Fruit fly (Drosophila melanogaster) whole organism, embryonic: ENCODE measurements around the gene Tom.

ENCODE experiments used
- Antp ChIP-seq: fragments of 200-800 bp; sonication (Bioruptor generic); optimal IDR thresholded peaks from 3 replicates; lab custom pipeline; 2016; ENCODE audit warnings: missing biosample characterization, missing genetic modification characterization
- Atf-2 ChIP-seq: fragments of 200-800 bp; sonication (Bioruptor generic); optimal IDR thresholded peaks from 2 replicates; lab custom pipeline; 2016; ENCODE audit warnings: missing biosample characterization, missing genetic modification characterization
- Awh ChIP-seq: fragments of 200-800 bp; sonication (Bioruptor generic); IDR thresholded peaks from 2 replicates; pipeline ENCODE4, ENCODE4 v1.3.6; 2022; ENCODE audit warnings: missing biosample characterization, missing genetic modification characterization
- CG10543 ChIP-seq: fragments of 200-800 bp; sonication (Bioruptor generic); optimal IDR thresholded peaks from 3 replicates; lab custom pipeline; 2017; ENCODE audit warnings: missing biosample characterization, mild to moderate bottlenecking, missing genetic modification characterization, moderate library complexity
- CG10565 ChIP-seq: fragments of 200-800 bp; sonication (Bioruptor generic); optimal IDR thresholded peaks from 3 replicates; lab custom pipeline; 2016; ENCODE audit warnings: missing biosample characterization, mild to moderate bottlenecking, missing genetic modification characterization
- CG10654 ChIP-seq: fragments of 200-800 bp; sonication (Bioruptor generic); optimal IDR thresholded peaks from 2 replicates; lab custom pipeline; 2016; ENCODE audit warnings: missing biosample characterization, missing genetic modification characterization
- CG11695 ChIP-seq: fragments of 200-800 bp; sonication (Bioruptor generic); IDR thresholded peaks from 3 replicates; pipeline ENCODE4 v1.3.6; 2022; ENCODE audit warnings: missing biosample characterization, missing genetic modification characterization
- CG12744 ChIP-seq: fragments of 200-800 bp; sonication (Bioruptor generic); optimal IDR thresholded peaks from 2 replicates; lab custom pipeline; 2016; ENCODE audit warnings: missing biosample characterization, missing genetic modification characterization
- CG13424 ChIP-seq: fragments of 200-800 bp; sonication (Bioruptor generic); optimal IDR thresholded peaks from 2 replicates; lab custom pipeline; 2019; ENCODE audit warnings: missing biosample characterization, mild to moderate bottlenecking, missing genetic modification characterization, moderate library complexity
- CG1602 ChIP-seq: fragments of 200-800 bp; sonication (Bioruptor generic); optimal IDR thresholded peaks from 3 replicates; lab custom pipeline; 2016; ENCODE audit warnings: missing biosample characterization, missing genetic modification characterization
- CG1647 ChIP-seq: fragments of 200-800 bp; sonication (Bioruptor generic); optimal IDR thresholded peaks from 3 replicates; lab custom pipeline; 2016; ENCODE audit warnings: missing biosample characterization, missing genetic modification characterization
- CG16813 ChIP-seq: fragments of 200-800 bp; sonication (Bioruptor generic); IDR thresholded peaks from 3 replicates; pipeline ENCODE4 v1.3.6; 2022; ENCODE audit warnings: missing biosample characterization, missing genetic modification characterization; ENCODE audit not compliant: partially characterized antibody
- CG2199 ChIP-seq: fragments of 200-800 bp; sonication (Bioruptor generic); IDR thresholded peaks from 3 replicates; pipeline ENCODE4 v1.3.6; 2022; ENCODE audit warnings: missing biosample characterization, missing genetic modification characterization
- CG2875 ChIP-seq: fragments of 200-800 bp; sonication (Bioruptor generic); optimal IDR thresholded peaks from 2 replicates; lab custom pipeline; 2017; ENCODE audit warnings: missing biosample characterization, mild to moderate bottlenecking, missing genetic modification characterization, missing genetic modification reagents
- CG30020 ChIP-seq: fragments of 200-800 bp; optimal IDR thresholded peaks from 2 replicates; lab custom pipeline; 2019; ENCODE audit warnings: missing biosample characterization, mild to moderate bottlenecking, missing genetic modification characterization, moderate library complexity
- CG31224 ChIP-seq: fragments of 200-800 bp; sonication (Bioruptor generic); IDR thresholded peaks from 2 replicates; pipeline ENCODE4 v1.3.6; 2022; ENCODE audit warnings: missing biosample characterization, missing genetic modification characterization
- CG31441 ChIP-seq: fragments of 200-800 bp; sonication (Bioruptor generic); IDR thresholded peaks from 2 replicates; pipeline ENCODE4 v1.3.6; 2022; ENCODE audit warnings: missing biosample characterization, missing genetic modification characterization
- CG34376 ChIP-seq: fragments of 200-800 bp; sonication (Bioruptor generic); optimal IDR thresholded peaks from 2 replicates; lab custom pipeline; 2018; ENCODE audit warnings: missing biosample characterization, mild to moderate bottlenecking, missing genetic modification characterization
- CG34422 ChIP-seq: fragments of 200-800 bp; sonication (Bioruptor generic); IDR thresholded peaks from 3 replicates; pipeline ENCODE4 v1.3.6; 2022; ENCODE audit warnings: missing biosample characterization, missing genetic modification characterization
- CG4328 ChIP-seq: fragments of 200-800 bp; sonication (Bioruptor generic); optimal IDR thresholded peaks from 3 replicates; lab custom pipeline; 2017; ENCODE audit warnings: missing biosample characterization, missing genetic modification reagents, missing genetic modification characterization
- CG4404 ChIP-seq: fragments of 200-800 bp; sonication (Bioruptor generic); IDR thresholded peaks from 2 replicates; pipeline ENCODE4 v1.3.6; 2022; ENCODE audit warnings: missing biosample characterization, missing genetic modification characterization
- CG4424 ChIP-seq: fragments of 200-800 bp; sonication (Bioruptor generic); optimal IDR thresholded peaks from 3 replicates; lab custom pipeline; 2016; ENCODE audit warnings: missing biosample characterization, missing genetic modification characterization
- CG6791 ChIP-seq: fragments of 200-800 bp; sonication (Bioruptor generic); IDR thresholded peaks from 3 replicates; pipeline ENCODE4 v1.3.6; 2022; ENCODE audit warnings: missing biosample characterization, missing genetic modification characterization; ENCODE audit not compliant: partially characterized antibody
- CG8388 ChIP-seq: fragments of 200-800 bp; sonication (Bioruptor generic); optimal IDR thresholded peaks from 2 replicates; lab custom pipeline; 2019; ENCODE audit warnings: missing biosample characterization, mild to moderate bottlenecking, missing genetic modification characterization, moderate library complexity
- CkIIα-i1 ChIP-seq: fragments of 200-800 bp; sonication (Bioruptor generic); IDR thresholded peaks from 2 replicates; pipeline ENCODE4 v1.3.6; 2022; ENCODE audit warnings: missing biosample characterization, missing genetic modification characterization
- D19A ChIP-seq: fragments of 200-800 bp; optimal IDR thresholded peaks from 3 replicates; lab custom pipeline; 2019; ENCODE audit warnings: missing biosample characterization, mild to moderate bottlenecking, missing genetic modification characterization, moderate library complexity
- Dbx ChIP-seq: fragments of 200-800 bp; sonication (Bioruptor generic); IDR thresholded peaks from 3 replicates; pipeline ENCODE4 v1.3.6; 2022; ENCODE audit warnings: missing biosample characterization, missing genetic modification characterization
- Deaf1 ChIP-seq: fragments of 200-800 bp; optimal IDR thresholded peaks from 3 replicates; lab custom pipeline; 2019; ENCODE audit warnings: missing biosample characterization, mild to moderate bottlenecking, missing genetic modification characterization, moderate library complexity
- Dip3 ChIP-seq: fragments of 200-800 bp; sonication (Bioruptor generic); optimal IDR thresholded peaks from 3 replicates; lab custom pipeline; 2016; ENCODE audit warnings: missing biosample characterization, missing genetic modification characterization
- Doc3 ChIP-seq: fragments of 200-800 bp; sonication (Bioruptor generic); IDR thresholded peaks from 3 replicates; pipeline ENCODE4 v1.3.6; 2022; ENCODE audit warnings: missing biosample characterization, missing genetic modification characterization; ENCODE audit not compliant: partially characterized antibody
- Gug ChIP-seq: fragments of 200-800 bp; sonication (Bioruptor generic); IDR thresholded peaks from 4 replicates; pipeline ENCODE4 v1.3.6; 2022; ENCODE audit warnings: missing biosample characterization, missing genetic modification characterization
- HmgZ ChIP-seq: fragments of 200-800 bp; sonication (Bioruptor generic); optimal IDR thresholded peaks from 2 replicates; lab custom pipeline; 2018; ENCODE audit warnings: missing biosample characterization, mild to moderate bottlenecking, missing genetic modification characterization
- MESR4 ChIP-seq: fragments of 200-800 bp; sonication (Bioruptor generic); optimal IDR thresholded peaks from 2 replicates; lab custom pipeline; 2018; ENCODE audit warnings: missing biosample characterization, mild to moderate bottlenecking, missing genetic modification characterization, moderate library complexity
- Nf-YA ChIP-seq: fragments of 200-800 bp; sonication (Bioruptor generic); IDR thresholded peaks from 2 replicates; pipeline ENCODE4 v1.3.6; 2022; ENCODE audit warnings: missing biosample characterization, missing genetic modification characterization
- Ptx1 ChIP-seq: fragments of 200-800 bp; sonication (Bioruptor generic); IDR thresholded peaks from 2 replicates; pipeline ENCODE4 v1.3.6; 2022; ENCODE audit warnings: missing biosample characterization, missing genetic modification characterization
- Spps ChIP-seq: fragments of 200-800 bp; sonication (Bioruptor generic); optimal IDR thresholded peaks from 2 replicates; lab custom pipeline; 2018; ENCODE audit warnings: missing biosample characterization, mild to moderate bottlenecking, missing genetic modification characterization
- Trl ChIP-seq, 3 experiments: fragments of >200 bp in 2 of 3; fragments of 200-800 bp in 1 of 3; sonication (Bioruptor generic) in 1 of 3; optimal IDR thresholded peaks; 2 replicates in 1 of 3; 3 replicates in 2 of 3; lab custom pipeline; 2016 to 2017; ENCODE audit warnings: missing biosample characterization in 1 of 3, missing genetic modification characterization in 1 of 3
- Usf ChIP-seq: fragments of 200-800 bp; sonication (Bioruptor generic); optimal IDR thresholded peaks from 2 replicates; lab custom pipeline; 2017; ENCODE audit warnings: missing genotype, missing biosample characterization, missing genetic modification characterization
- bigmax ChIP-seq: fragments of 200-800 bp; sonication (Bioruptor generic); optimal IDR thresholded peaks from 2 replicates; lab custom pipeline; 2018; ENCODE audit warnings: missing biosample characterization, mild to moderate bottlenecking, missing genetic modification characterization
- chn ChIP-seq: fragments of 200-800 bp; sonication (Bioruptor generic); optimal IDR thresholded peaks from 2 replicates; lab custom pipeline; 2016; ENCODE audit warnings: missing biosample characterization, missing genetic modification characterization
- danr ChIP-seq: fragments of 200-800 bp; sonication (Bioruptor generic); IDR thresholded peaks from 2 replicates; pipeline ENCODE4 v1.3.6; 2022; ENCODE audit warnings: missing biosample characterization, missing genetic modification characterization
- ems ChIP-seq: fragments of 200-800 bp; sonication (Bioruptor generic); optimal IDR thresholded peaks from 3 replicates; lab custom pipeline; 2016; ENCODE audit warnings: missing biosample characterization, missing genetic modification characterization
- fd102C ChIP-seq: fragments of 200-800 bp; sonication (Bioruptor generic); optimal IDR thresholded peaks from 2 replicates; lab custom pipeline; 2018; ENCODE audit warnings: missing biosample characterization, mild to moderate bottlenecking, missing genetic modification characterization, moderate library complexity
- gcm ChIP-seq: fragments of 200-800 bp; sonication (Bioruptor generic); optimal IDR thresholded peaks from 2 replicates; lab custom pipeline; 2019; ENCODE audit warnings: missing biosample characterization, mild to moderate bottlenecking, missing genetic modification characterization, moderate library complexity
- h ChIP-seq: fragments of >200 bp; optimal IDR thresholded peaks from 2 replicates; lab custom pipeline; 2017
- lilli ChIP-seq: fragments of 200-800 bp; sonication (Bioruptor generic); optimal IDR thresholded peaks from 3 replicates; lab custom pipeline; 2016; ENCODE audit warnings: missing biosample characterization, missing genetic modification characterization
- org-1 ChIP-seq: fragments of 200-800 bp; sonication (Bioruptor generic); optimal IDR thresholded peaks from 2 replicates; lab custom pipeline; 2017; ENCODE audit warnings: missing biosample characterization, missing genetic modification characterization
- prd ChIP-seq, 3 experiments: fragments of >200 bp in 2 of 3; fragments of 200-800 bp in 1 of 3; sonication (Bioruptor generic) in 1 of 3; optimal IDR thresholded peaks in 2 of 3; IDR thresholded peaks in 1 of 3; 2 replicates in 2 of 3; 3 replicates in 1 of 3; pipeline versions ENCODE4 v1.3.6 to Lab custom; 2017 to 2022; ENCODE audit warnings: missing biosample characterization in 1 of 3, missing genetic modification characterization in 1 of 3
- pzg ChIP-seq: fragments of 200-800 bp; sonication (Bioruptor generic); optimal IDR thresholded peaks from 3 replicates; lab custom pipeline; 2018; ENCODE audit warnings: missing biosample characterization, mild to moderate bottlenecking, missing genetic modification characterization, moderate library complexity
- sob ChIP-seq: fragments of 200-800 bp; sonication (Bioruptor generic); IDR thresholded peaks from 2 replicates; pipeline ENCODE4 v1.3.6; 2022; ENCODE audit warnings: missing biosample characterization, missing genetic modification characterization
- vvl ChIP-seq: fragments of 200-800 bp; sonication (Bioruptor generic); IDR thresholded peaks from 2 replicates; pipeline ENCODE4 v1.3.6; 2022; ENCODE audit warnings: missing biosample characterization, missing genetic modification characterization
- zf30C ChIP-seq: fragments of 200-800 bp; sonication (Bioruptor generic); optimal IDR thresholded peaks from 3 replicates; lab custom pipeline; 2018; ENCODE audit warnings: missing biosample characterization, mild to moderate bottlenecking, missing genetic modification characterization

Gene Tom

DNA sequence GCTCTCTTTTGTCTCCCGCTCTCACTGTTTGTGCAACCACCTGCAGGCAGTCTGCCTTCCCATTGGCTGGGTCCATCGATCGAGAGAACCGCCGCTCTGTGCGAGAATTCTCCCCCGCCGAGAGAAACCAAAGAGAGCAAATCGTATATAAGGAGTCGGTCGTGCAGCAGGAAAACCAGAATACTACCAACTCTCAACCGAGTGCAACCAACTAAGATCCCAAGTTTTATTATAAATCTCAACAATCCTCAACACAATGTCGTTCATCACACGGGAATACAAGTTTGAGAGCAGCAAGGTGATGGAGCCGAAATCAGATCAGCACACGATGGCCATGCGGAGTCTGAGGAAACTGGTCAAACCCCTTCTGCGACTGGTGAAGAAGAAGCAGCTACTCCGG is at the start of gene Tom (continued):
- TF ChIP-seq chn (GFP tag; lab: Kevin White, UChicago) (no peak), danr (GFP tag; lab: Robert Waterston, UW) (no peak), CG30020 (tag; lab: Kevin White, UChicago) (no peak), Dip3 (GFP tag; lab: Kevin White, UChicago) (no peak), Gug (GFP tag; lab: Robert Waterston, UW) (no peak), Deaf1 (tag; lab: Kevin White, UChicago) (peak; percentile 13), CG1602 (no peak), MESR4 (GFP tag; lab: Kevin White, UChicago) (no peak), sob (GFP tag; lab: Robert Waterston, UW) (no peak), CG12744 (no peak), D19A (tag; lab: Kevin White, UChicago) (no peak), CkIIα-i1 (GFP tag; lab: Robert Waterston, UW) (no peak), CG10565 (GFP tag; lab: Kevin White, UChicago) (no peak), h (no peak), CG31441 (no peak), fd102C (GFP tag; lab: Kevin White, UChicago) (peak; percentile 50), CG2875 (GFP tag; lab: Kevin White, UChicago) (no peak), CG34376 (GFP tag; lab: Kevin White, UChicago) (no peak), gcm (GFP tag; lab: Kevin White, UChicago) (no peak), ems (GFP tag; lab: Kevin White, UChicago) (peak; percentile 23), Usf (no peak), CG11695 (GFP tag; lab: Robert Waterston, UW) (no peak), CG4404 (GFP tag; lab: Robert Waterston, UW) (no peak), Atf-2 (GFP tag; lab: Kevin White, UChicago) (no peak), CG16813 (GFP tag; lab: Robert Waterston, UW) (no peak), Ptx1 (no peak), CG8388 (GFP tag; lab: Kevin White, UChicago) (no peak), prd (optimal IDR thresholded peaks at IDR 0.05; lab: Kevin White, UChicago) (no peak), prd (GFP tag; IDR thresholded peaks at IDR 0.05; lab: Robert Waterston, UW) (peak; percentile 11; the same call in 1 of the 3 replicates), zf30C (GFP tag; lab: Kevin White, UChicago) (no peak), Doc3 (no peak), org-1 (GFP tag; lab: Kevin White, UChicago) (no peak), CG4424 (GFP tag; lab: Kevin White, UChicago) (no peak), Dbx (GFP tag; lab: Robert Waterston, UW) (no peak), lilli (peak; percentile 52), Awh (no peak), CG4328 (no peak), Antp (GFP tag; lab: Kevin White, UChicago) (peak; percentile 4), CG10543 (no peak), CG13424 (no peak), Nf-YA (GFP tag; lab: Robert Waterston, UW) (no peak), CG1647 (no peak), bigmax (no peak), CG10654 (no peak), CG34422 (no peak), CG6791 (GFP tag; lab: Robert Waterston, UW) (no peak), CG31224 (GFP tag; lab: Robert Waterston, UW) (no peak), vvl (GFP tag; lab: Robert Waterston, UW) (peak; percentile 3; the same call in 1 of the 2 replicates), Spps (no peak), CG2199 (GFP tag; lab: Robert Waterston, UW) (peak; percentile 59; the same call in 1 of the 3 replicates), Trl (optimal IDR thresholded peaks at IDR 0.05; lab: Kevin White, UChicago) (peak in 1 of 2 experiments; percentile 99), Trl (GFP tag; optimal IDR thresholded peaks at IDR 0.05; lab: Kevin White, UChicago) (no peak), pzg (GFP tag; lab: Kevin White, UChicago) (no peak), HmgZ (no peak)
